Worm (Caenorhabditis elegans) whole organism, L4 larva: Measurements from ENCODE around the gene fbxa-221.
"Not testable (repeated sequence)": the region's sequence is repeated elsewhere in the genome, so short reads cannot be mapped to it uniquely, and the experiment has no call there.

ENCODE experiments used
- Y75B8A.6 ChIP-seq: fragments of 200-800 bp; sonication (Bioruptor generic); IDR thresholded peaks from 2 replicates; pipeline ENCODE4 v1.3.6; 2022; ENCODE audit warnings: missing genetic modification reagents, missing genetic modification characterization, missing compliant biosample characterization
- ama-1 ChIP-seq: fragments of 150-350 bp; optimal IDR thresholded peaks from 2 replicates; lab custom pipeline; 2014; ENCODE audit warnings: inconsistent platforms, mixed read lengths
- dmd-9 ChIP-seq: fragments of 200-800 bp; sonication (Bioruptor generic); IDR thresholded peaks from 2 replicates; pipeline ENCODE4 v1.3.6; 2022; ENCODE audit warnings: missing genetic modification reagents, missing genetic modification characterization, missing compliant biosample characterization
- nhr-10 ChIP-seq: fragments of 150-350 bp; optimal IDR thresholded peaks from 2 replicates; lab custom pipeline; 2014; ENCODE audit warnings: missing biosample characterization, missing genetic modification characterization
- pha-4 ChIP-seq, 2 experiments: fragments of 150-350 bp in 1 of 2; fragments of 200-800 bp in 1 of 2; sonication (Bioruptor generic) in 1 of 2; IDR thresholded peaks in 1 of 2; optimal IDR thresholded peaks in 1 of 2; 2 replicates each; pipeline versions ENCODE4 v1.3.6 to Lab custom; 2014 to 2022; ENCODE audit warnings: missing genetic modification characterization in 2 of 2, missing genetic modification reagents in 2 of 2, missing biosample characterization in 1 of 2, missing compliant biosample characterization in 1 of 2

ce11 chrX:108929-109328 is 5.6 kb upstream of the fbxa-221 start, which contains the start of gene elk-2:
- not testable (repeated sequence) for TF ChIP-seq ama-1; dmd-9; Y75B8A.6; pha-4 (GFP tag; IDR thresholded peaks at IDR 0.05; lab: Robert Waterston, UW); pha-4 (tag; optimal IDR thresholded peaks at IDR 0.05; lab: Kevin White, UChicago); nhr-10
